Worm (Caenorhabditis elegans): ENCODE results near the gene slc-25A18.2.
"Not testable (repeated sequence)": the region's sequence is repeated elsewhere in the genome, so short reads cannot be mapped to it uniquely, and the experiment has no call there.

DNA sequence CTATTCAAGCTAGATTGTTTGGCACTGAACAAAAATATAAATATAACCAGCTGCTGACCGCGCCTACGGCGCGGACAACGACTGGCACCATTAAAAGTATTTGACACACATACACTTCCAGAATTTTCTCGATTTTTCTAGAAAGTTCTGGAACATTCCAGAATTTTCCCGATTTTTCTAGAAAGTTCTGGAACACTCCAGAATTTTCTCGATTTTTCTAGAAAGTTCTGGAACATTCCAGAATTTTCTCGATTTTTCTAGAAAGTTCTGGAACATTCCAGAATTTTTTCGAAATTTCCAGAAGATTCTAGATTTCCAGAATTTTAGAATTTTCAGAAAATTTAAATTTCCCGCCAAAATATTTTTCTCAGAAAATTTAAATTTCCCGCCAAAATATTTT, 33.9 kb upstream of the slc-25A18.2 start:
- TF ChIP-seq med-1 (GFP tag; optimal IDR thresholded peaks at IDR 0.05; ENCODE audit: insufficient read depth); ztf-29 (GFP tag; IDR thresholded peaks at IDR 0.05); ztf-23 (GFP tag; IDR thresholded peaks at IDR 0.05); T22C8.4 (GFP tag; IDR thresholded peaks at IDR 0.05): not testable (repeated sequence)
- 0 out of 2 replicates have a peak, but pooled peaks have one; percentile 37 for TF ChIP-seq flt-1 (GFP tag; IDR thresholded peaks at IDR 0.05)
